Fruit fly (Drosophila melanogaster) whole organism, wandering third instar larva: ENCODE data around the gene CG13893.

Experiments
- Abd-B ChIP-seq: fragments of >200 bp; optimal IDR thresholded peaks from 2 replicates; lab custom pipeline; 2017; ENCODE audit warnings: missing biosample characterization, missing genetic modification characterization
- CG32264 ChIP-seq: fragments of 200-800 bp; sonication (Bioruptor generic); optimal IDR thresholded peaks from 2 replicates; lab custom pipeline; 2016; ENCODE audit warnings: missing biosample characterization, missing genetic modification characterization
- CG9705 ChIP-seq: fragments of 200-800 bp; sonication (Bioruptor generic); optimal IDR thresholded peaks from 2 replicates; lab custom pipeline; 2018; ENCODE audit warnings: missing biosample characterization, mild to moderate bottlenecking, missing genetic modification characterization
- CrebA ChIP-seq: fragments of 200-800 bp; sonication (Bioruptor generic); optimal IDR thresholded peaks from 2 replicates; lab custom pipeline; 2016; ENCODE audit warnings: missing biosample characterization, mild to moderate bottlenecking, missing genetic modification characterization, borderline replicate concordance
- Dfd ChIP-seq: fragments of >200 bp; optimal IDR thresholded peaks from 2 replicates; lab custom pipeline; 2017; ENCODE audit warnings: missing biosample characterization, missing genetic modification characterization
- Dif ChIP-seq: fragments of 200-275, 200-300 bp; sonication (Bioruptor generic); optimal IDR thresholded peaks from 2 replicates; lab custom pipeline; 2018; ENCODE audit warnings: missing biosample characterization, missing genetic modification characterization; ENCODE audit not compliant: partially characterized antibody
- GATAd ChIP-seq: sonication (Bioruptor generic); optimal IDR thresholded peaks from 2 replicates; lab custom pipeline; 2016; ENCODE audit warnings: missing biosample characterization, missing genetic modification characterization
- HLH106 ChIP-seq: fragments of 200-800 bp; optimal IDR thresholded peaks from 3 replicates; lab custom pipeline; 2019; ENCODE audit warnings: missing biosample characterization, mild to moderate bottlenecking, missing genetic modification characterization, moderate library complexity
- Hnf4 ChIP-seq: fragments of 200-800 bp; sonication (Bioruptor generic); optimal IDR thresholded peaks from 2 replicates; lab custom pipeline; 2016; ENCODE audit warnings: missing biosample characterization, mild to moderate bottlenecking, missing genetic modification characterization
- Hr78 ChIP-seq: fragments of >200 bp; optimal IDR thresholded peaks from 2 replicates; lab custom pipeline; 2017; ENCODE audit warnings: missing biosample characterization, missing genetic modification characterization
- Hr83 ChIP-seq: fragments of 200-300 bp; sonication (Bioruptor generic); optimal IDR thresholded peaks from 2 replicates; lab custom pipeline; 2016; ENCODE audit warnings: missing biosample characterization, mild to moderate bottlenecking, missing genetic modification characterization, moderate library complexity; ENCODE audit not compliant: poor library complexity, severe bottlenecking
- Jra ChIP-seq: sonication (Bioruptor generic); optimal IDR thresholded peaks from 2 replicates; lab custom pipeline; 2016; ENCODE audit warnings: missing biosample characterization, missing genetic modification characterization
- Mio ChIP-seq: sonication (Bioruptor generic); optimal IDR thresholded peaks from 2 replicates; lab custom pipeline; 2016; ENCODE audit warnings: missing biosample characterization, missing genetic modification characterization
- Myc ChIP-seq: fragments of >200 bp; optimal IDR thresholded peaks from 2 replicates; lab custom pipeline; 2017
- N ChIP-seq: fragments of >200 bp; optimal IDR thresholded peaks from 2 replicates; lab custom pipeline; 2018; ENCODE audit warnings: missing biosample characterization, missing external identifiers, missing genetic modification characterization
- OdsH ChIP-seq: fragments of 200-800 bp; sonication (Bioruptor generic); optimal IDR thresholded peaks from 2 replicates; lab custom pipeline; 2016; ENCODE audit warnings: missing biosample characterization, mild to moderate bottlenecking, missing genetic modification characterization
- Rel ChIP-seq, 2 experiments: fragments of 200-800 bp; sonication (Bioruptor generic) in 1 of 2; optimal IDR thresholded peaks; 2 replicates in 1 of 2; 3 replicates in 1 of 2; lab custom pipeline; 2016 to 2019; ENCODE audit warnings: mild to moderate bottlenecking in 2 of 2, missing biosample characterization in 2 of 2, missing genetic modification characterization in 2 of 2, moderate library complexity in 1 of 2
- Sp1 ChIP-seq: fragments of 200-800 bp; sonication (Bioruptor generic); optimal IDR thresholded peaks from 3 replicates; lab custom pipeline; 2019; ENCODE audit warnings: missing biosample characterization, mild to moderate bottlenecking, missing genetic modification characterization, moderate library complexity
- Vsx2 ChIP-seq: fragments of 200-300, 225-300 bp; sonication (Bioruptor generic); optimal IDR thresholded peaks from 2 replicates; lab custom pipeline; 2018; ENCODE audit warnings: missing biosample characterization, missing genetic modification characterization; ENCODE audit not compliant: partially characterized antibody
- br ChIP-seq: fragments of 200-800 bp; sonication (Bioruptor generic); optimal IDR thresholded peaks from 2 replicates; lab custom pipeline; 2016; ENCODE audit warnings: missing biosample characterization, missing genetic modification characterization
- brk ChIP-seq: fragments of 200-800 bp; sonication (Bioruptor generic); optimal IDR thresholded peaks from 2 replicates; lab custom pipeline; 2016; ENCODE audit warnings: missing biosample characterization, mild to moderate bottlenecking, missing genetic modification characterization
- dl ChIP-seq, 2 experiments: fragments of 175-275, 200-275 bp in 1 of 2; fragments of 200-275 bp in 1 of 2; sonication (Bioruptor generic); optimal IDR thresholded peaks; lab custom pipeline; 2018; ENCODE audit warnings: mild to moderate bottlenecking in 2 of 2, missing biosample characterization in 2 of 2, missing genetic modification characterization in 2 of 2, moderate library complexity in 2 of 2; ENCODE audit not compliant: partially characterized antibody in 2 of 2, insufficient read depth in 1 of 2
- dmrt93B ChIP-seq: fragments of 200-800 bp; sonication (Bioruptor generic); optimal IDR thresholded peaks from 2 replicates; lab custom pipeline; 2018; ENCODE audit warnings: missing biosample characterization, mild to moderate bottlenecking, missing genetic modification characterization
- dsf ChIP-seq: sonication (Bioruptor generic); optimal IDR thresholded peaks from 2 replicates; lab custom pipeline; 2016; ENCODE audit warnings: missing biosample characterization, missing genetic modification characterization, borderline replicate concordance
- ey ChIP-seq: fragments of 200-800 bp; sonication (Bioruptor generic); optimal IDR thresholded peaks from 2 replicates; lab custom pipeline; 2016; ENCODE audit warnings: missing biosample characterization, missing genetic modification characterization
- foxo ChIP-seq, 2 experiments: fragments of 200-800 bp; sonication (Bioruptor generic); optimal IDR thresholded peaks; 2 replicates in 1 of 2; 3 replicates in 1 of 2; lab custom pipeline; 2016 to 2017; ENCODE audit warnings: missing biosample characterization in 2 of 2, missing genetic modification characterization in 2 of 2
- fru ChIP-seq: fragments of 200-800 bp; sonication (Bioruptor generic); optimal IDR thresholded peaks from 3 replicates; lab custom pipeline; 2016; ENCODE audit warnings: missing biosample characterization, mild to moderate bottlenecking, missing genetic modification characterization
- h ChIP-seq: fragments of 200-800 bp; sonication (Bioruptor generic); optimal IDR thresholded peaks from 3 replicates; lab custom pipeline; 2016; ENCODE audit warnings: missing biosample characterization, mild to moderate bottlenecking, missing genetic modification characterization
- jim ChIP-seq: fragments of 175-275, 200-325 bp; sonication (Bioruptor generic); optimal IDR thresholded peaks from 2 replicates; lab custom pipeline; 2016; ENCODE audit warnings: missing biosample characterization, mild to moderate bottlenecking, missing genetic modification characterization
- lola ChIP-seq: fragments of >200 bp; optimal IDR thresholded peaks from 2 replicates; lab custom pipeline; 2017; ENCODE audit warnings: missing biosample characterization, missing genetic modification characterization
- pan ChIP-seq: fragments of >200 bp; optimal IDR thresholded peaks from 2 replicates; lab custom pipeline; 2017
- psq ChIP-seq: fragments of 200-800 bp; sonication (Bioruptor generic); optimal IDR thresholded peaks from 3 replicates; lab custom pipeline; 2017; ENCODE audit warnings: missing biosample characterization, mild to moderate bottlenecking, missing genetic modification characterization, moderate library complexity
- rgr ChIP-seq: fragments of 200-800 bp; sonication (Bioruptor generic); optimal IDR thresholded peaks from 3 replicates; lab custom pipeline; 2016; ENCODE audit warnings: missing biosample characterization, mild to moderate bottlenecking, missing genetic modification characterization
- sage ChIP-seq: fragments of 200-800 bp; sonication (Bioruptor generic); optimal IDR thresholded peaks from 2 replicates; lab custom pipeline; 2016; ENCODE audit warnings: missing biosample characterization, mild to moderate bottlenecking, missing genetic modification characterization
- sv ChIP-seq: fragments of 200-800 bp; sonication (Bioruptor generic); optimal IDR thresholded peaks from 3 replicates; lab custom pipeline; 2016; ENCODE audit warnings: missing biosample characterization, missing genetic modification characterization
- tai ChIP-seq: sonication (Bioruptor generic); optimal IDR thresholded peaks from 2 replicates; lab custom pipeline; 2016; ENCODE audit warnings: missing biosample characterization, missing genetic modification characterization
- usp ChIP-seq: fragments of >200 bp; optimal IDR thresholded peaks from 2 replicates; lab custom pipeline; 2017; ENCODE audit warnings: missing biosample characterization, missing genetic modification characterization
- woc ChIP-seq: sonication (Bioruptor generic); optimal IDR thresholded peaks from 2 replicates; lab custom pipeline; 2016; ENCODE audit warnings: missing biosample characterization, mild to moderate bottlenecking, missing genetic modification characterization

Gene CG13893

dm6 chr3L:629353-629915, 25.6 kb upstream of the CG13893 start:
- no peak for TF ChIP-seq usp
- TF ChIP-seq, all 38 proteins: peak for 0

dm6 chr3L:628654-629285, 25.0 kb upstream of the CG13893 start:
- TF ChIP-seq GATAd (GFP tag; lab: Kevin White, UChicago) (no peak), pan (lab: Kevin White, UChicago) (no peak), Hnf4 (peak; percentile 42)

- TF ChIP-seq Mio (no peak), dl (GFP tag; optimal IDR thresholded peaks at IDR 0.05; lab: Kevin White, UChicago; ENCODE audit: insufficient read depth in 1 of 2, partially characterized antibody in 2 of 2) (peak in 1 of 2 experiments; percentile 40), HLH106 (tag; lab: Kevin White, UChicago) (peak; percentile 28), Vsx2 (GFP tag; lab: Kevin White, UChicago) (no peak), psq (GFP tag; lab: Kevin White, UChicago) (peak; percentile 67), Hnf4 (peak; percentile 48), CG32264 (GFP tag; lab: Kevin White, UChicago) (no peak), woc (GFP tag; lab: Kevin White, UChicago) (peak; percentile 41), jim (GFP tag; lab: Kevin White, UChicago) (no peak), sv (GFP tag; lab: Kevin White, UChicago) (peak; percentile 6), CrebA (GFP tag; lab: Kevin White, UChicago) (peak; percentile 81), N (GFP tag; lab: Kevin White, UChicago) (peak; percentile 85), brk (peak; percentile 62), Hr83 (GFP tag; lab: Kevin White, UChicago) (peak; percentile 78), Hr78 (GFP tag; lab: Kevin White, UChicago) (no peak), Abd-B (GFP tag; lab: Kevin White, UChicago) (no peak), pan (lab: Kevin White, UChicago) (no peak), dmrt93B (GFP tag; lab: Kevin White, UChicago) (peak; percentile 6), foxo (GFP tag; optimal IDR thresholded peaks at IDR 0.05; lab: Kevin White, UChicago) (peak in 1 of 2 experiments; percentile 17), ey (GFP tag; lab: Kevin White, UChicago) (no peak), Sp1 (GFP tag; lab: Kevin White, UChicago) (peak; percentile 31), tai (GFP tag; lab: Kevin White, UChicago) (no peak), Dif (GFP tag; lab: Kevin White, UChicago) (peak; percentile 19), Myc (lab: Kevin White, UChicago) (no peak), Dfd (no peak), Jra (GFP tag; lab: Kevin White, UChicago) (no peak), rgr (GFP tag; lab: Kevin White, UChicago) (peak; percentile 31), dsf (GFP tag; lab: Kevin White, UChicago) (no peak), GATAd (GFP tag; lab: Kevin White, UChicago) (no peak), usp (no peak), OdsH (GFP tag; lab: Kevin White, UChicago) (peak; percentile 43), br (GFP tag; lab: Kevin White, UChicago) (no peak), sage (no peak), lola (GFP tag; lab: Kevin White, UChicago) (no peak), Rel (GFP tag; optimal IDR thresholded peaks at IDR 0.05; lab: Kevin White, UChicago) (peak; percentile 61), Rel (tag; optimal IDR thresholded peaks at IDR 0.05; lab: Kevin White, UChicago) (peak; percentile 94), CG9705 (GFP tag; lab: Kevin White, UChicago) (no peak), h (GFP tag; lab: Kevin White, UChicago) (peak; percentile 37), fru (GFP tag; lab: Kevin White, UChicago) (peak; percentile 57)
Observed at dm6 chr3L:627819-628601, 24.2 kb upstream of the CG13893 start.
